Worm (Caenorhabditis elegans) whole organism, L4 larva: ENCODE measurements around the gene Y43F8B.19.
A peak's percentile ranks its signal among the peaks of the same experiment; 100 is the strongest.

ENCODE experiments used
- D1046.2 ChIP-seq: fragments of 200-800 bp; sonication (Bioruptor generic); IDR thresholded peaks from 2 replicates; pipeline ENCODE4 v1.3.6; 2022; ENCODE audit warnings: missing genetic modification characterization, missing compliant biosample characterization
- F26F4.8 ChIP-seq: fragments of 200-800 bp; sonication (Bioruptor generic); conservative IDR thresholded peaks from 2 replicates; pipeline ENCODE4 v1.3.6; 2022; ENCODE audit warnings: missing genetic modification characterization, missing compliant biosample characterization
- R02D3.7 ChIP-seq: fragments of 150-350 bp; sonication (generic microtip); optimal IDR thresholded peaks from 3 replicates; lab custom pipeline; 2014; ENCODE audit warnings: missing biosample characterization, missing genetic modification characterization
- Y48G9A.11 ChIP-seq: fragments of 200-800 bp; sonication (Bioruptor generic); IDR thresholded peaks from 2 replicates; pipeline ENCODE4 v1.3.6; 2022; ENCODE audit warnings: missing genetic modification reagents, missing genetic modification characterization, missing compliant biosample characterization
- Y75B8A.6 ChIP-seq: fragments of 200-800 bp; sonication (Bioruptor generic); IDR thresholded peaks from 2 replicates; pipeline ENCODE4 v1.3.6; 2022; ENCODE audit warnings: missing genetic modification reagents, missing genetic modification characterization, missing compliant biosample characterization
- aha-1 ChIP-seq: fragments of 150-350 bp; peaks from one replicate; lab custom pipeline; 2014; ENCODE audit warnings: missing biosample characterization, missing genetic modification characterization
- ama-1 ChIP-seq: fragments of 150-350 bp; optimal IDR thresholded peaks from 2 replicates; lab custom pipeline; 2014; ENCODE audit warnings: inconsistent platforms, mixed read lengths
- attf-4 ChIP-seq: sonication (generic microtip); optimal IDR thresholded peaks from 3 replicates; lab custom pipeline; 2017; ENCODE audit warnings: missing biosample characterization, missing genetic modification characterization
- ceh-20 ChIP-seq: fragments of 200-800 bp; sonication (Bioruptor generic); IDR thresholded peaks from 2 replicates; pipeline ENCODE4 v1.3.6; 2022; ENCODE audit warnings: missing genetic modification reagents, missing genetic modification characterization, missing compliant biosample characterization
- ceh-44 ChIP-seq: fragments of 200-800 bp; sonication (Bioruptor generic); IDR thresholded peaks from 2 replicates; pipeline ENCODE4 v1.3.6; 2022; ENCODE audit warnings: missing genetic modification reagents, missing genetic modification characterization, missing compliant biosample characterization
- ceh-62 ChIP-seq: sonication (generic microtip); optimal IDR thresholded peaks from 2 replicates; lab custom pipeline; 2017; ENCODE audit warnings: missing biosample characterization, missing genetic modification characterization
- ces-1 ChIP-seq: fragments of 150-350 bp; sonication (generic microtip); optimal IDR thresholded peaks from 4 replicates; lab custom pipeline; 2014; ENCODE audit warnings: missing biosample characterization, missing genetic modification reagents, missing genetic modification characterization
- ctbp-1 ChIP-seq: fragments of 200-800 bp; sonication (Bioruptor generic); IDR thresholded peaks from 2 replicates; pipeline ENCODE4 v1.3.6; 2022; ENCODE audit warnings: missing genetic modification reagents, missing genetic modification characterization, missing compliant biosample characterization
- daf-12 ChIP-seq: fragments of 150-350 bp; optimal IDR thresholded peaks from 2 replicates; lab custom pipeline; 2014; ENCODE audit warnings: missing biosample characterization, missing genetic modification reagents, missing genetic modification characterization
- dmd-6 ChIP-seq: fragments of 200-800 bp; sonication (Bioruptor generic); IDR thresholded peaks from 2 replicates; pipeline ENCODE4 v1.3.6; 2022; ENCODE audit warnings: missing genetic modification reagents, missing genetic modification characterization, missing compliant biosample characterization
- dmd-8 ChIP-seq: fragments of 200-800 bp; sonication (Bioruptor generic); IDR thresholded peaks from 2 replicates; pipeline ENCODE4 v1.3.6; 2022; ENCODE audit warnings: missing genetic modification characterization, missing compliant biosample characterization
- dmd-9 ChIP-seq: fragments of 200-800 bp; sonication (Bioruptor generic); IDR thresholded peaks from 2 replicates; pipeline ENCODE4 v1.3.6; 2022; ENCODE audit warnings: missing genetic modification reagents, missing genetic modification characterization, missing compliant biosample characterization
- dpl-1 ChIP-seq: fragments of 150-350 bp; optimal IDR thresholded peaks from 2 replicates; lab custom pipeline; 2014; ENCODE audit warnings: missing biosample characterization, missing genetic modification reagents, missing genetic modification characterization
- duxl-1 ChIP-seq: sonication (generic microtip); optimal IDR thresholded peaks from 2 replicates; lab custom pipeline; 2016; ENCODE audit warnings: mild to moderate bottlenecking, missing genetic modification characterization, moderate library complexity, missing compliant biosample characterization; ENCODE audit not compliant: poor library complexity
- dve-1 ChIP-seq: sonication (generic microtip); optimal IDR thresholded peaks from 2 replicates; lab custom pipeline; 2017; ENCODE audit warnings: antibody characterized with exemption, mild to moderate bottlenecking, missing genetic modification characterization, missing compliant biosample characterization; ENCODE audit not compliant: insufficient read depth
- egl-27 ChIP-seq: sonication (generic microtip); optimal IDR thresholded peaks from 3 replicates; lab custom pipeline; 2017; ENCODE audit warnings: missing biosample characterization, missing genetic modification reagents, missing genetic modification characterization
- egl-43 ChIP-seq: fragments of 200-800 bp; sonication (Bioruptor generic); IDR thresholded peaks from 2 replicates; pipeline ENCODE4 v1.3.6; 2022; ENCODE audit warnings: missing genetic modification reagents, missing genetic modification characterization, missing compliant biosample characterization
- fos-1 ChIP-seq: fragments of 150-350 bp; optimal IDR thresholded peaks from 2 replicates; lab custom pipeline; 2014; ENCODE audit warnings: missing biosample characterization, missing genetic modification characterization
- hif-1 ChIP-seq, 2 experiments: sonication (generic microtip); optimal IDR thresholded peaks; 2 replicates each; lab custom pipeline; 2016 to 2017; ENCODE audit warnings: missing compliant biosample characterization in 2 of 2, missing genetic modification characterization in 2 of 2, missing genetic modification reagents in 2 of 2, missing genotype in 2 of 2, mild to moderate bottlenecking in 1 of 2
- hlh-30 ChIP-seq: sonication (generic microtip); optimal IDR thresholded peaks from 2 replicates; lab custom pipeline; 2017; ENCODE audit warnings: antibody characterized with exemption, mild to moderate bottlenecking, missing genetic modification characterization, missing compliant biosample characterization; ENCODE audit not compliant: insufficient read depth
- jun-1 ChIP-seq: fragments of 150-350 bp; optimal IDR thresholded peaks from 2 replicates; lab custom pipeline; 2014; ENCODE audit warnings: missing biosample characterization, missing genetic modification reagents, missing genetic modification characterization
- lim-7 ChIP-seq: fragments of 200-800 bp; sonication (Bioruptor generic); IDR thresholded peaks from 2 replicates; pipeline ENCODE4 v1.3.6; 2022; ENCODE audit warnings: missing genetic modification characterization, missing compliant biosample characterization
- lin-29 ChIP-seq: fragments of 200-800 bp; sonication (Bioruptor generic); IDR thresholded peaks from 2 replicates; pipeline ENCODE4 v1.3.6; 2022; ENCODE audit warnings: missing genetic modification reagents, missing genetic modification characterization, missing compliant biosample characterization
- lin-39 ChIP-seq: fragments of 150-350 bp; optimal IDR thresholded peaks from 2 replicates; lab custom pipeline; 2014; ENCODE audit warnings: missing biosample characterization, missing genetic modification reagents, missing genetic modification characterization
- madf-5 ChIP-seq, 2 experiments: fragments of 200-800 bp; sonication (Bioruptor generic); IDR thresholded peaks; 2 replicates each; pipeline ENCODE4 v1.3.6; 2022; ENCODE audit warnings: missing compliant biosample characterization in 2 of 2, missing genetic modification characterization in 2 of 2
- madf-9 ChIP-seq: fragments of 200-800 bp; sonication (Bioruptor generic); conservative IDR thresholded peaks from 2 replicates; pipeline ENCODE4 v1.3.6; 2022; ENCODE audit warnings: missing genetic modification reagents, missing genetic modification characterization, missing compliant biosample characterization
- mdt-29 ChIP-seq: fragments of 200-800 bp; sonication (Bioruptor generic); IDR thresholded peaks from 2 replicates; pipeline ENCODE4 v1.3.6; 2022; ENCODE audit warnings: missing genetic modification reagents, missing genetic modification characterization, missing compliant biosample characterization
- mxl-2 ChIP-seq: fragments of 200-800 bp; sonication (Bioruptor generic); conservative IDR thresholded peaks from 2 replicates; pipeline ENCODE4 v1.3.6; 2022; ENCODE audit warnings: missing genetic modification reagents, missing genetic modification characterization, missing compliant biosample characterization
- nhr-111 ChIP-seq: fragments of 200-800 bp; sonication (Bioruptor generic); optimal IDR thresholded peaks from 2 replicates; lab custom pipeline; 2018; ENCODE audit warnings: mild to moderate bottlenecking, missing genetic modification characterization, missing compliant biosample characterization
- nhr-25 ChIP-seq: sonication (generic microtip); optimal IDR thresholded peaks from 2 replicates; lab custom pipeline; 2017; ENCODE audit warnings: missing genetic modification characterization, mild to moderate bottlenecking, missing compliant biosample characterization, antibody characterized with exemption, moderate library complexity, borderline replicate concordance; ENCODE audit not compliant: insufficient read depth
- nhr-28 ChIP-seq: fragments of 150-350 bp; optimal IDR thresholded peaks from 2 replicates; lab custom pipeline; 2014; ENCODE audit warnings: missing biosample characterization, missing genetic modification characterization
- nhr-42 ChIP-seq: fragments of 200-800 bp; sonication (Bioruptor generic); IDR thresholded peaks from 2 replicates; pipeline ENCODE4 v1.3.6; 2022; ENCODE audit warnings: missing genetic modification characterization, missing compliant biosample characterization
- nhr-48 ChIP-seq: sonication (generic microtip); optimal IDR thresholded peaks from 2 replicates; lab custom pipeline; 2016; ENCODE audit warnings: mild to moderate bottlenecking, missing genetic modification characterization, missing compliant biosample characterization
- nhr-76 ChIP-seq: fragments of 150-350 bp; optimal IDR thresholded peaks from 2 replicates; lab custom pipeline; 2014; ENCODE audit warnings: missing biosample characterization, missing genetic modification characterization
- nhr-77 ChIP-seq: fragments of 150-350 bp; optimal IDR thresholded peaks from 2 replicates; lab custom pipeline; 2014; ENCODE audit warnings: missing biosample characterization, missing genetic modification characterization
- php-3 ChIP-seq: fragments of 200-800 bp; sonication (Bioruptor generic); IDR thresholded peaks from 2 replicates; pipeline ENCODE4 v1.3.6; 2022; ENCODE audit warnings: missing genetic modification reagents, missing genetic modification characterization, missing compliant biosample characterization
- pqm-1 ChIP-seq: sonication (generic microtip); optimal IDR thresholded peaks from 2 replicates; lab custom pipeline; 2017; ENCODE audit warnings: missing biosample characterization, missing genetic modification characterization
- saeg-2 ChIP-seq: fragments of 200-800 bp; sonication (Bioruptor generic); IDR thresholded peaks from 2 replicates; pipeline ENCODE4 v1.3.6; 2022; ENCODE audit warnings: missing genetic modification reagents, missing genetic modification characterization, missing compliant biosample characterization
- set-16 ChIP-seq: fragments of 200-800 bp; sonication (Bioruptor generic); IDR thresholded peaks from 2 replicates; pipeline ENCODE4 v1.3.6; 2022; ENCODE audit warnings: missing genetic modification reagents, missing genetic modification characterization, missing compliant biosample characterization
- spr-3 ChIP-seq: fragments of 200-800 bp; sonication (Bioruptor generic); optimal IDR thresholded peaks from 2 replicates; lab custom pipeline; 2018; ENCODE audit warnings: mild to moderate bottlenecking, missing genetic modification characterization, missing compliant biosample characterization
- tra-1 ChIP-seq: fragments of 200-800 bp; sonication (Bioruptor generic); IDR thresholded peaks from 2 replicates; pipeline ENCODE4 v1.3.6; 2022; ENCODE audit warnings: missing genetic modification reagents, missing genetic modification characterization, missing compliant biosample characterization
- unc-130 ChIP-seq: sonication (generic microtip); optimal IDR thresholded peaks from 2 replicates; lab custom pipeline; 2016; ENCODE audit warnings: missing genetic modification reagents, missing genetic modification characterization, missing compliant biosample characterization
- zag-1 ChIP-seq: fragments of 150-350 bp; optimal IDR thresholded peaks from 2 replicates; lab custom pipeline; 2014; ENCODE audit warnings: missing biosample characterization, missing genetic modification characterization
- zip-11 ChIP-seq: fragments of 200-800 bp; sonication (Bioruptor generic); IDR thresholded peaks from 2 replicates; pipeline ENCODE4 v1.3.6; 2022; ENCODE audit warnings: missing genetic modification characterization, missing compliant biosample characterization
- zip-2 ChIP-seq: fragments of 150-350 bp; optimal IDR thresholded peaks from 2 replicates; lab custom pipeline; 2014; ENCODE audit warnings: missing biosample characterization, missing genetic modification characterization

Gene Y43F8B.19

DNA sequence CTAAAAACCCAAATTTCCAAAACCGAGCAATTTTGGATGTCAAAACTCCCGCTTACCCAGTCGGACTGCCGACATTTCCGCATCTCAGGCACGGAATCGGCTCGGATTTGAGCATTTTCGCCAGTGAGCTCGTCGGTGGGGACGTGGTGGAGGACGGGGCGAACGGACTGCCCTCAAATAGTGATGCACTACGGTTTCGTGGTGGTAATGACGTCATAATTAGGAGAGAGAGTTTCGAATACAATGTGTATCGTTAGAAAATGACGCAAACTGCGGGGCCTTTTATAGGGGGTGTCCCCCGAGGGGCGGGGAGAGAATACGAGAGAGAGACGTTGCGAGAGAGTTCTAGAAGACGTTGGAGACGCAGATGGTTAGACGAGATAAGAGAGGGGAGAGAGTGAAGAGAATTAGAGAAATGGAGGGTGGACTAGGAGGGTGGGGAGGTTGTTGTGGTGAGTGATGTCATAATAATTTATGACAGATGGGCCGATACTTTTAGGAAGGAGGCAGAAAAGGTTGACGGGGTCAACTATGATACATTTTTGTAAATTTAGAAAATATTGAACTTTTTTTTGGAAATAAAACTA is 10.5 kb upstream of the Y43F8B.19 start (continued):
- TF ChIP-seq nhr-111 (no peak), zag-1 (tag; lab: Kevin White, UChicago) (no peak), ceh-62 (no peak), hlh-30 (tag; lab: Kevin White, UChicago) (peak; percentile 88), unc-130 (GFP tag; lab: Kevin White, UChicago) (no peak), Y48G9A.11 (GFP tag; lab: Robert Waterston, UW) (peak; percentile 9; the same call in 1 of the 2 replicates), nhr-28 (tag; lab: Kevin White, UChicago) (peak; percentile 77), ces-1 (GFP tag; lab: Kevin White, UChicago) (no peak), aha-1 (tag; lab: Kevin White, UChicago) (peak; percentile 100), spr-3 (peak; percentile 72), php-3 (GFP tag; lab: Robert Waterston, UW) (peak; percentile 79), fos-1 (tag; lab: Kevin White, UChicago) (no peak), dmd-9 (GFP tag; lab: Robert Waterston, UW) (no peak), dmd-6 (peak; percentile 95), hif-1 (tag; optimal IDR thresholded peaks at IDR 0.05; lab: Kevin White, UChicago) (peak in 1 of 2 experiments; percentile 81), ama-1 (lab: Kevin White, UChicago) (peak; percentile 84), nhr-48 (peak; percentile 96), nhr-77 (tag; lab: Kevin White, UChicago) (peak; percentile 51), lim-7 (GFP tag; lab: Robert Waterston, UW) (no peak), duxl-1 (tag; lab: Kevin White, UChicago) (peak; percentile 69), daf-12 (tag; lab: Kevin White, UChicago) (no peak), nhr-25 (tag; lab: Kevin White, UChicago) (peak; percentile 92), lin-29 (GFP tag; lab: Robert Waterston, UW) (0 out of 2 replicates have a peak, but pooled peaks have one; percentile 58), mxl-2 (GFP tag; lab: Robert Waterston, UW) (peak; percentile 67), mdt-29 (GFP tag; lab: Robert Waterston, UW) (peak; percentile 96), set-16 (GFP tag; lab: Robert Waterston, UW) (peak; percentile 86), nhr-42 (GFP tag; lab: Robert Waterston, UW) (peak; percentile 69), madf-9 (GFP tag; lab: Robert Waterston, UW) (peak; percentile 51; the same call in 1 of the 2 replicates), dpl-1 (peak; percentile 53), egl-43 (GFP tag; lab: Robert Waterston, UW) (peak; percentile 79; the same call in 1 of the 2 replicates), tra-1 (peak; percentile 92), dve-1 (tag; lab: Kevin White, UChicago) (peak; percentile 93), zip-11 (GFP tag; lab: Robert Waterston, UW) (no peak), ceh-20 (GFP tag; lab: Robert Waterston, UW) (peak; percentile 98), lin-39 (tag; lab: Kevin White, UChicago) (no peak), pqm-1 (no peak), nhr-76 (tag; lab: Kevin White, UChicago) (no peak), zip-2 (tag; lab: Kevin White, UChicago) (no peak), madf-5 (GFP tag; IDR thresholded peaks at IDR 0.05; lab: Robert Waterston, UW) (0 out of 4 replicates have a peak, but pooled peaks have one; percentile 20 to 34), D1046.2 (no peak), ceh-44 (GFP tag; lab: Robert Waterston, UW) (no peak), R02D3.7 (tag; lab: Kevin White, UChicago) (no peak), Y75B8A.6 (GFP tag; lab: Robert Waterston, UW) (no peak), attf-4 (no peak), jun-1 (peak; percentile 70), ctbp-1 (GFP tag; lab: Robert Waterston, UW) (peak; percentile 93), egl-27 (tag; lab: Kevin White, UChicago) (no peak), saeg-2 (GFP tag; lab: Robert Waterston, UW) (peak; percentile 91), F26F4.8 (GFP tag; lab: Robert Waterston, UW) (no peak), dmd-8 (GFP tag; lab: Robert Waterston, UW) (0 out of 2 replicates have a peak, but pooled peaks have one; percentile 30)
